Fruit fly (Drosophila melanogaster) whole organism, larva: ENCODE measurements around the gene gt.

Source experiments
- noc ChIP-seq: fragments of 200-800 bp; sonication (Bioruptor generic); optimal IDR thresholded peaks from 3 replicates; lab custom pipeline; 2019; ENCODE audit warnings: missing biosample characterization, mild to moderate bottlenecking, missing genetic modification characterization, moderate library complexity

The gt gene

DNA sequence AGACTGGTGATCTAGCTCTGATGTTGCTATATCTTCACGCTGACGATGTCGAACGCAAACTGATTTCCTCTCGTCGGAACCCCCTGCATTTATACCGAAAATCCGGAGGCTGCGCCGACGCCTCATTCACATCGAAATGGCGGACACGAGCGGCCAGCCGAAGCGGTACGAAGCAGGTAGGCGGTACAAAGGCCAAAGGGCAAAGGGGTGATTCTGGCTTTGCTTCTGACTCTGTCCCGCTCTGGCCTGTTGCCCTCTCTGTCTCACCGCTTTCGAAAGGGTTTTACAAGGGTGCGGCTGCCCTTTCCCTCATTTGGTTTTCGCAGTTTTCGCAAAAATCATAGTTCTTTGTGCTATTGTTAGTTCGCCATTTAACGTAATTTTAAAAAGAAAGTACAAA is at the start of gene gt:
Gene gt (minus strand): TSS at position 65 of the 400 bp plus-strand sequence.
- no peak for TF ChIP-seq noc (tag; lab: Kevin White, UChicago)

DNA sequence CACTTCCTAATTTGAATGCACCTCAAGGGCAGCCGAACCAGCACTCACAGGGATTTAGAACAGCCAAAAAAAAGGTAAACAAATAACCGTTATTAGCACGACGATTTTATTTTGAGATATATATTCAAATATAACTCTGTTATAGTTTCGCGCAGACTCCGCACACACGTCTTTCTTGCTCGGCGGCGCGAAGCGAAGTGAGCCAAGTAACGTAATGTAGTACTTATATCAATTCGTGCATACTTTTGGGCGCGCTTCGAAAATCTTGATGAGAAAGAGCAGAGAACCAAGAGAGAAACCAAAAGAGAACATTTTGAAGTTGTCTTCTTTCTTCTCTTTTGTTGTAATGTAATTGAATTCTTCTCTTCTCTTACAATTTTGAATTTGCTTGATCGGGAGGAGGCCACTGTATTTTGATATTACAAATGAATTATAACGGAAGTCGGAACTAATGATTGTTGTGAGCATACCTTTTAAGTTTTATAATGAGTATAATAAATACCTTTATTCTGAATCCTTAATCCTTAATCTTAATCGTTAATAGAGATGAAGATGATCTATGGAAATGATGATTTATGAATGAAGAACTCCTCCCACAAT is 41.2 kb upstream of the gt start, which contains the start of gene boi:
Gene boi (minus strand): TSS at position 201 of the 600 bp plus-strand sequence.
- no peak for TF ChIP-seq noc (tag; lab: Kevin White, UChicago)

- no peak for TF ChIP-seq noc (tag; lab: Kevin White, UChicago)
Measured at dm6 chrX:2468576-2468975, 39.8 kb upstream of the gt start.

DNA sequence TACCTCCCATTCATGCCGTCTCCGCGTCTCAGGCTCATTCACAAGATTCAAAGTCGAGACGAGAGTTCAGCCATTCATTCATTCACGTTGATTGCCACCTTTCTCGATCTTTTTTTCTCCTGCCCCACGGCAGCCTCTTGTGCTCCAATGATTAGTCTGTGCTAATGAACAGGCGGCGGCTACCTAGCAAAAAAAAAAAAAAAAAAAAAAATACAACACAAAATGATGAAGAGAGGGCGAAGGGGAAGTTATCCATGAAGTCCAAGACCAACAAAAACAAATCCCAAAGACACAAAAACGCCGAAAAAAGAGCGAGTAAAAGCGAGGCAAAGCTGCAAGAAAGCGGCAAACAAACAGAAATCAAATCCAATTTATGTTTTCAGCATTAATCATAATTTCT is 38.2 kb upstream of the gt start:
- TF ChIP-seq noc (tag; lab: Kevin White, UChicago), result no peak

dm6 chrX:2465687-2466086 is 36.9 kb upstream of the gt start:
- no peak for TF ChIP-seq noc (tag; lab: Kevin White, UChicago)

dm6 chrX:2464189-2464588 is 35.4 kb upstream of the gt start:
- TF ChIP-seq noc (tag; lab: Kevin White, UChicago), result no peak

dm6 chrX:2462919-2463544 is 34.3 kb upstream of the gt start:
- TF ChIP-seq noc (tag; lab: Kevin White, UChicago), result no peak

DNA sequence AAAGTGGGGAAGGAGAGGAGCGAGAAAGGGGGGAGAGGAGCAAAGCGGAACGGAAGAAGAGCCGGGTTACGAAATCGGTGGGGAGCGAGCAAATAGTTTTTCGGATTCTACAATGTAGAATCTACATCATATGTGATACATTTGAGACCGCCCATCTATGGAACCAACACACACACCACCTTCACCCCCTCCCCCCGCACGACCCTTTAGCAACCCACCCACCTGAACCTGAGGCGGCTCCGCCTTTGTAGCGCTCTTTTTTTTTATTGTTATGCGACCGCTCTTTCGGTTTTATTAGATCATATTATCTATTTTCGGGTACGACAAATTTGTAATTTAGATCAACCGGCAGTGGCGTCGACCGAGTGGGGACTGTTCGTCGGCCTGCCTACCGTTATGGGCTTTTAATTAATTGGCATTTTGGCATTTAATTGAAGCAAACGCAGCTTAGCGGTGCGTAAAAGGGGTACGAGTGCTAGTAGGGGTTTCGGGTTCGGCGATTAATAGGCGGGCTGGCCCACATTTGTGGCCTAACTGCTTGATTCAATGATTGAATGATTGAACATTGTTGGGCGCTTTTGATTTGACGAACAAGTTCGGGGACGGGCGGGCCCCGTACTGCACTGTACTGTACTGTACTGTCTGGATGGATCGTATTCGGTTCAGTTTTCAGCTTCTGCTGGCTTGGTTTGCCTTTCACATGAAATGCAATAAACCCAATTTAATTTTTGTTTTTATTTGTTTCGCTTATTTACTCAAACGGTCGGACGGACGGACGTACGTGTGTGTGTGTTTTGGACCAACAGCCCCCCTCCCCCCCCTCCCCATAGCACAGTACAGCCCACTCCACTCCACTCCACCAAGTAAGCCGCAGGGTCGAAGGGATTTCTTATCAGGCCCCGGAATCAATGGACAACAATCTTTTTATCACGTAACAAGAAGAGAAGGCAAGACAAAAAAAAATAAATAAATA is 32.9 kb upstream of the gt start:
- TF ChIP-seq noc (tag; lab: Kevin White, UChicago), result no peak

DNA sequence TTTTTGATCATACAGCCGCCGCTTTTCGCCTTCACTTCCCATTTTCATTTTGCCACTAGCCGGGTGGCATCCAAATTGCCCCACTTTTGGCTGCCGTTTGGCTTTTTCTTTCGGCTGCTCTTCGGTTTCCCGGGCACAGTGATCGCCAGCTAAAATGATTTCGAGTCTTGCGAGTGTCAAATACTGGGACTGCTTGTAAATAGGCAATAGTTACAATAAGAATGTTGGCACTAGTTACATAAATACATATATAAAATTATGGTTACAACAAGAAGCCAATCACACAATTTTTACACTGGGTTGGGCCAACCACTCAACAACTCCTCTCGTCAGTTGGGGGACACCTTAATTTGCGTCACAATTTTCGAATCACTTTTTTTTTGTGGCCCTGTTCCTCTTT is 31.1 kb upstream of the gt start:
- TF ChIP-seq noc (tag; lab: Kevin White, UChicago), result no peak

DNA sequence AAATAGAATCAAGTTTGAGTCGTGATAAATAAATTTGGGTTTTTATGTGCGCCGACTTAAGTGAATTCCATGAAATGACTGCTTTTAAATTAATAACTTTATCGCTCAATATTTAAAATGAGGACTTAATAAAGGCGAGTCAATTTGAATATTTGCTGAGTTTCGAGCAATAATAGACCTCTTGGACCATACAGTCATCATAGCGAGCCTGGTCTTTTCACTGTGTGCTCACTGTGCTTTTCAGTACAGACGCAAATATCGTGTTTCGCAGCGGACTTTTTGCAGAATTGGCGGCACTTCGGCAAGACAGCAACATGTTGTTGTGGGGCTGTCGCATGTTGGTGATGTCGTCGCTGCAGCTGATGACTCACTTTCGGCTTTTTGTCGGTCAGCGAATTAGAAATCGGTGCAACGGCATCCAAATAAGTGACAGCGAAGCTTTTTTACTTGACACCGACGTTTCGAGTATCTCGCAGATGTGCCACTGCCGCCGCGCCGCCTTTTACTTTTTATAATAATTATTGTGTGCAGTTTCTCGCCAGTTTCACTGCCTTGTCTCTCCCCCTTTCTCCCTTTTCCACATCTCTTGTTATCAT is 29.2 kb upstream of the gt start:
- TF ChIP-seq noc (tag; lab: Kevin White, UChicago), result no peak

DNA sequence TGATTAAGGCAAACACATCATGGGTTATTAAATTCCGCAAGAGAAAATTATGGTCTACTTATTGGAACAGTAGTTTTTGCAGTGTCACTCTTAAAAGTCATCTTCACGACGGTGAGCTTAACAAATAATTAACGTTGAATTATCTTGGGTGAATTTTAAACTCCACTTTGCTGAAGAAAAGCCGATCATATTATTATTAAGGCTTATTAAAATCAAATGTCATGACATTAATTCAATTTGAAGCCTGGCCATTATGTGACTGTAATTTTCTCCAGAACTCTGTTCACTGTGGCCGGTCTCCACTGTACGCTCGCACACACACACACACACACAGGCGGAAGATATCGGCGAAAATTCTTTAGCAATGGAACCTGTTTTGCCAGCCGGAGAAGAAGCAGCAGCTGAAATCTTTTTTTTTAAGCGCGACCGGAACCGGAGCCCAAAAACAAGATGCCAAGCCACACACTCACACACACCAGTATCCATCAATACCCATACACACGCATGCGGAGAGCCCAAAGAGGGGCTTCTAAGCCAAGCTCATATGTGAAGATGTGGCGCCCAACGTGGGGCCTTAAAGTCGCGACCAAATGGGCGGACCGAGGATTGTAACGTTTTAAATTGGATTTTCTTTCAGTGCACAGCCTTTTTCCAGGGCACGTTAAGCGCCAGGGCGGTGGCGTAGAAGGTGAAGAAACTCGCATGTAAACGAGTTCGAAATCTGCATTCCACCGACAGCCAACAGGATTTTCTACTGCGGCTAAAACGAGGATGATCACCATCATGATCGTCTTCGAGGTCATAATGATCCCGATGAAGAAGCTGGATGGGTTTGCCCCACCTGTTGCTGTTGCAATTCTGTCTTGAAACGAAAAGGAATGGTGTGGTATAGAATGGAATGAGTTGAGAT is 26.8 kb upstream of the gt start:
- peak; percentile 41 for TF ChIP-seq noc (tag; lab: Kevin White, UChicago)

- no peak for TF ChIP-seq noc (tag; lab: Kevin White, UChicago)
Measured at dm6 chrX:2453772-2454171, 25.0 kb upstream of the gt start.

- TF ChIP-seq noc (tag; lab: Kevin White, UChicago), result no peak
Measured at dm6 chrX:2452734-2453133, 24.0 kb upstream of the gt start.

DNA sequence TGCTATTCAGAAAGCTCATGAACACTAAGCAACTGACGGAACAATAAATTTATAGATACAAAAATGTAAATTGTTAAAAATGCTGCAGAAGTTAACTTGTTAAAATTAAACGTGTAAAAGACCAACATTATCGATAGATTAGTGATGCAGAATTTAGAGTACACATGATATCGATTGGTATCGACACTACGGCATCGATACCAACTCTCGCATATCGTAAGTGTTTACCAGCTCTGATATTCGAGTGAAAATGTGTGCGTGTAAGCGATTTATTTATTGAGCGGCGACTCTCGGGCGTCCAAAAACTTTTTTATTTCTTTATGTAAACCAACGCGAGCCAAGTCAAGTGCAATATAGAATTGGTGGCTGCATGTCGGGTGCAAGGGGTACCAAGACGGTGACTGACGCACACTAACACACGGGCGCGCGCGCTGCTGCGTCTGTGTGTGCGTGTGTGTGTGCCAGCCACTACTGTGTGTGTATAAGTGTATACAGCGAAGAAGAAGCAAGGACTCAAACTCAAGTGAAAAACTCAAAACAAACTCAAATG is 19.1 kb upstream of the gt start, which contains the start of gene z:
Gene z (plus strand): TSS at position 20 of the 550 bp plus-strand sequence.
- TF ChIP-seq noc (tag; lab: Kevin White, UChicago), result peak; percentile 1
